Worm (Caenorhabditis elegans) whole organism, L3 larva: ENCODE results near the gene nlp-20.

Experiments
- ceh-16 ChIP-seq: sonication (generic microtip); optimal IDR thresholded peaks from 2 replicates; lab custom pipeline; 2017; ENCODE audit warnings: missing biosample characterization, missing genetic modification characterization
- ceh-82 ChIP-seq: fragments of 150-350 bp; optimal IDR thresholded peaks from 2 replicates; lab custom pipeline; 2014; ENCODE audit warnings: missing biosample characterization, missing genetic modification characterization
- ztf-4 ChIP-seq: fragments of 150-350 bp; optimal IDR thresholded peaks from 2 replicates; lab custom pipeline; 2014; ENCODE audit warnings: missing biosample characterization, missing genetic modification characterization

- no peak for TF ChIP-seq ztf-4 (tag; lab: Kevin White, UChicago)
- TF ChIP-seq ceh-82, result no peak
- TF ChIP-seq ceh-16 (tag; lab: Kevin White, UChicago), result no peak
Observed at ce11 chrIV:7672872-7673271, 30.0 kb upstream of the nlp-20 start, which contains the start of gene C08G9.2.
